Fruit fly (Drosophila melanogaster): ENCODE measurements around the gene Argk2.

The Argk2 gene

DNA sequence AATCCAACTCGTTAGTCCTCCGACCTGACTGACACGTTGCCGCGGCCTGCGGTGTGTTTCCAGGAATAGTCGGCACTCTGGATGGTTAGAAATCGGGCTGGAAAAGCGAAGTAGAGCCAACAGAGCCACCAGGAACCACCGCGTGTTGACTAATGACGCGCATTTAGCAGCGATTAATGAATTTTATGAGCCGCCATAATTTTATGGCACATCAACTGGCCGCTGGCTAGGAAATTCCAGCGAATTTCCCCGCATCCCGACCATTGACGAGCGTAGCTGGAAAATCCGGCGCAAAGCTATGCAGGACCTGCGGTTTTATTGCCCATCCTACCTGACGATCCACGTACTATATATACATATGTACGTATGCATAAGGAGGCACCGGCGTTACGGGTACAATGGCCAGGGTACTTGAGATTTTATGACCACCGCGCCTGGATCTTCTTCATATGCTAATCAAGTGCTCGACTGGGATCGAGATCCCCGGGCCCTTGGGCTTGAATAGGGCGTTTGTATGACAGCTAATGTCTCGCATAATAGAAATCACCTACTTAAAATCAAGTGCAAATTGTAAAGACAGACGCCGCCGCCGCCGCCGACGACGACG is 18.0 kb upstream of the Argk2 start:
- TF ChIP-seq CG33017 (tag; optimal IDR thresholded peaks at IDR 0.05) (no peak), toe (GFP tag; optimal IDR thresholded peaks at IDR 0.05) (no peak)

DNA sequence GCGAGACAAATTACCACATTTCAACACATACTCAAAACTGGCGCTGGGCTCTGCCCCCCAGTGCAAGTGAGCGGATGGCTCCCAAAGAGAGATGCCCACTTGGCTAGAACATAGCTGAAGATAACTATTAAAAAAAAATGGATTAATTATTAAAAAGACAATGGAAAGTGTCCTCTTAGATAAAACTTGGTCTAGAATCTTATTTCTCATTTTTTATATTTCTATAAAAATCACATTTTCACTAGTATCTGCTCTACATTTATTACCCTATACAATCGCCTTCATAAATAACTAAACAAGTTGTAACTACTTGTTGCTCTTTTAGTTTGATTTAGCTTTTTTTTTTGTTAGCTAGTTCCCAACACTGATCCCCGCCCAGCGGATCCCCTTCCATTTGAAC is 14.4 kb upstream of the Argk2 start:
- no peak for TF ChIP-seq CG12768 (GFP tag; optimal IDR thresholded peaks at IDR 0.05)
- no peak for TF ChIP-seq tj (GFP tag; optimal IDR thresholded peaks at IDR 0.05)
- no peak for TF ChIP-seq kay (GFP tag; ENCODE audit: borderline replicate concordance)
- TF ChIP-seq Mnt (GFP tag; optimal IDR thresholded peaks at IDR 0.05) = no peak
- no peak for TF ChIP-seq CG1620 (GFP tag; optimal IDR thresholded peaks at IDR 0.05)

DNA sequence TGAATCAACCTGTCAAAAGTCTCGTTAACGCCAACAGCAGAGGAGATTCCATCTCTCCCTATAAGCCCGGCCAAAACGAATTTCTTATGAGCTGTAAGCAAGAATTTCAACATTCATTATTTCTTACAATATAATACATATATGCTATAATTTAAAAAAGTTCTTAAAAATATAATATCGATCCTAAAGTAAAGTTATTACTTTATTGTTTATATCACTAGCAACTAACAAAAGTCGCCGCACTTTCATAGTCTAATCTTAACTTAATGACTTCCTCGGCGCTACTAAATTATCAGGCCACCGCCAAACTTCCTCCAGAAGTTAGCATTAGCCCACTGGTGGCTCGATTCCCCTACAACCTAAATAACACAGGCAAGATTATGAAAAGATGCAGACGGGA is 13.7 kb upstream of the Argk2 start:
- no peak for TF ChIP-seq CG5204 (GFP tag; optimal IDR thresholded peaks at IDR 0.05)
- no peak for TF ChIP-seq Clk (GFP tag; optimal IDR thresholded peaks at IDR 0.05)
- TF ChIP-seq CG33017 (tag; optimal IDR thresholded peaks at IDR 0.05) = no peak
- no peak for TF ChIP-seq pad (GFP tag; optimal IDR thresholded peaks at IDR 0.05)
- no peak for TF ChIP-seq kay (GFP tag; ENCODE audit: borderline replicate concordance)
- TF ChIP-seq cic (GFP tag; optimal IDR thresholded peaks at IDR 0.05) = no peak
- TF ChIP-seq Crg-1 (GFP tag; optimal IDR thresholded peaks at IDR 0.05) = no peak
- TF ChIP-seq CG12768 (GFP tag; optimal IDR thresholded peaks at IDR 0.05) = no peak
- TF ChIP-seq CG14711 (tag; optimal IDR thresholded peaks at IDR 0.05) = no peak
- TF ChIP-seq cnc (optimal IDR thresholded peaks at IDR 0.05) = no peak
- TF ChIP-seq CG7101 (tag; optimal IDR thresholded peaks at IDR 0.05) = no peak
- no peak for TF ChIP-seq Hr96 (GFP tag; optimal IDR thresholded peaks at IDR 0.05)

DNA sequence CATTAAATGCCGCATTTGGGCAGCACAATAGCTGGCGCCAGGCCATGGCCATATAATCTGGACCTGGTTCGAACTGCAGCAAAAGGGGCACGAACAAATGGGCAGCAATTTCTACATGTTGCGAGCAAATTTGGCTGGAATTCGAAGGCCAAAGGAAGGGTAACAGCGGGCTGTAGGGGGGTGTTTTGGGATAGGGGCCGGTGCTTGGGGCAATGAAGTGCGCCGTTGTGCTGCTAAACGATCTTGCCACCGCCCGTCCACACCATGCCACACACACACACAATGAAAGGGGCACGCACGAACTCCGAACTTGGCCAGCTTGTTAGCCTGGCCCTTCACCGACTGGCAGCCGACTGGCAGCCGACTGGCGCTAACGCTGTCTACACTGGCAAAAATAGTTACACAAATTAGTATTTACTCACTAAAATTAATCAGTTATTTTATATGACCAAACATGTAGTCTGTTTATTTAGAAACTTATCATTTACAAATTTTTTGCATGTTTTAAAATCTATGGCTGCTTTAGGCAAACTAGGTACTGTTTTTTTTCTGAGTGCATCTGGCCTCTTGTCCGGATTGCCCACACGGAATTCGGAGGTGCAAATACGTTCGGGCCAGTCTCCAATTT is 13.1 kb upstream of the Argk2 start:
- TF ChIP-seq Mnt (GFP tag; optimal IDR thresholded peaks at IDR 0.05) = no peak
- TF ChIP-seq Hr96 (GFP tag; optimal IDR thresholded peaks at IDR 0.05) = no peak
- no peak for TF ChIP-seq CG33017 (tag; optimal IDR thresholded peaks at IDR 0.05)
- TF ChIP-seq ovo (GFP tag; optimal IDR thresholded peaks at IDR 0.05) = no peak
- TF ChIP-seq cic (GFP tag; optimal IDR thresholded peaks at IDR 0.05) = no peak
- no peak for TF ChIP-seq CG14711 (tag; optimal IDR thresholded peaks at IDR 0.05)
- no peak for TF ChIP-seq CG1620 (GFP tag; optimal IDR thresholded peaks at IDR 0.05)
- no peak for TF ChIP-seq CG12768 (GFP tag; optimal IDR thresholded peaks at IDR 0.05)
- no peak for TF ChIP-seq tj (GFP tag; optimal IDR thresholded peaks at IDR 0.05)
- no peak for TF ChIP-seq Clk (GFP tag; optimal IDR thresholded peaks at IDR 0.05)
- TF ChIP-seq cnc (optimal IDR thresholded peaks at IDR 0.05) = no peak
- TF ChIP-seq kay (GFP tag; ENCODE audit: borderline replicate concordance) = no peak
- TF ChIP-seq CG7045 (GFP tag; optimal IDR thresholded peaks at IDR 0.05) = no peak
- TF ChIP-seq pad (GFP tag; optimal IDR thresholded peaks at IDR 0.05) = no peak
- TF ChIP-seq CG11617 (GFP tag; optimal IDR thresholded peaks at IDR 0.05) = no peak
- no peak for TF ChIP-seq bab1 (GFP tag; optimal IDR thresholded peaks at IDR 0.05)

DNA sequence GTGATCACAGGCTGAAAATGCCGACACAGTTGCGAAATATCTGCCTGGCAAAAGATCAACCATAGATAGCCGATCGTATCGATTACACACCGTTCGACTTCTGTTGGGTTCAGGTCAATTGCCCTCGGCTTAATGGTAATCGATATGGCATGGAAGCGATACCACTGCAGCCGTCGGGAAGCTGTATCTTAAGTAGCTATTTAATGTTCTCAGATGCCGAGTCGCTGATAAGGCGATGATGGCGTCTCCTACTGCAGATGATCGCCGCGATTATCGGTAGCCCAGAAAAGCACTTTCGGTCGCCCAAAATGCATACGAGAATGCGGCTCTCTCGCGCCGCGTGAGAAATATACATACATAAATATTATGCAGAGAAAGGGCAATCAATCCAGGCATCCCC is 9.6 kb upstream of the Argk2 start:
- TF ChIP-seq toe (GFP tag; optimal IDR thresholded peaks at IDR 0.05) (no peak), Clk (GFP tag; optimal IDR thresholded peaks at IDR 0.05) (no peak), cnc (optimal IDR thresholded peaks at IDR 0.05) (no peak), CG14711 (tag; optimal IDR thresholded peaks at IDR 0.05) (no peak), CG7045 (GFP tag; optimal IDR thresholded peaks at IDR 0.05) (no peak), ovo (GFP tag; optimal IDR thresholded peaks at IDR 0.05) (no peak), pad (GFP tag; optimal IDR thresholded peaks at IDR 0.05) (no peak), CG1620 (GFP tag; optimal IDR thresholded peaks at IDR 0.05) (no peak)

- TF ChIP-seq CG5204 (GFP tag; optimal IDR thresholded peaks at IDR 0.05) = no peak
These were observed 8.1 kb upstream of the Argk2 start for dm6 chr3L:9039189-9039588.

dm6 chr3L:9041042-9041477 is 6.2 kb upstream of the Argk2 start, which contains the start of gene Doc1:
Gene Doc1 (plus strand): TSS chr3L:9041375.
- TF ChIP-seq CG11617 (GFP tag; optimal IDR thresholded peaks at IDR 0.05) = no peak
- TF ChIP-seq Mnt (GFP tag; optimal IDR thresholded peaks at IDR 0.05) = no peak
- TF ChIP-seq cic (GFP tag; optimal IDR thresholded peaks at IDR 0.05) = no peak
- TF ChIP-seq CG33017 (tag; optimal IDR thresholded peaks at IDR 0.05) = no peak
- TF ChIP-seq pad (GFP tag; optimal IDR thresholded peaks at IDR 0.05) = no peak
- no peak for TF ChIP-seq kay (GFP tag; ENCODE audit: borderline replicate concordance)
- no peak for TF ChIP-seq CG12768 (GFP tag; optimal IDR thresholded peaks at IDR 0.05)
- no peak for TF ChIP-seq ovo (GFP tag; optimal IDR thresholded peaks at IDR 0.05)
- TF ChIP-seq CG14711 (tag; optimal IDR thresholded peaks at IDR 0.05) = no peak
- TF ChIP-seq CG5204 (GFP tag; optimal IDR thresholded peaks at IDR 0.05) = no peak
- TF ChIP-seq Clk (GFP tag; optimal IDR thresholded peaks at IDR 0.05) = no peak
- no peak for TF ChIP-seq toe (GFP tag; optimal IDR thresholded peaks at IDR 0.05)
- TF ChIP-seq Crg-1 (GFP tag; optimal IDR thresholded peaks at IDR 0.05) = no peak
- TF ChIP-seq Hr96 (GFP tag; optimal IDR thresholded peaks at IDR 0.05) = no peak
- TF ChIP-seq CG7045 (GFP tag; optimal IDR thresholded peaks at IDR 0.05) = no peak
- TF ChIP-seq CG1620 (GFP tag; optimal IDR thresholded peaks at IDR 0.05) = no peak
- TF ChIP-seq cnc (optimal IDR thresholded peaks at IDR 0.05) = no peak
- TF ChIP-seq tj (GFP tag; optimal IDR thresholded peaks at IDR 0.05) = no peak
- TF ChIP-seq CG7101 (tag; optimal IDR thresholded peaks at IDR 0.05) = no peak

Measured in whole organism, adult.